Fruit fly (Drosophila melanogaster) whole organism, prepupa: ENCODE results near the gene CG5968.
A peak's percentile ranks its signal among the peaks of the same experiment; 100 is the strongest.

Experiments used
- Blimp-1 ChIP-seq: fragments of 200-800 bp; sonication (Bioruptor generic); optimal IDR thresholded peaks from 3 replicates; lab custom pipeline; 2017; ENCODE audit warnings: missing biosample characterization, missing genetic modification characterization, mild to moderate bottlenecking, moderate library complexity, missing genetic modification reagents
- CG10631 ChIP-seq: fragments of 200-800 bp; sonication (Bioruptor generic); optimal IDR thresholded peaks from 2 replicates; lab custom pipeline; 2016; ENCODE audit warnings: missing biosample characterization, missing genetic modification characterization
- CG11294 ChIP-seq: fragments of 200-800 bp; sonication (Bioruptor generic); IDR thresholded peaks from 2 replicates; pipeline ENCODE4 v1.3.6; 2022; ENCODE audit warnings: missing biosample characterization, missing genetic modification characterization
- CG15336 ChIP-seq: fragments of 200-800 bp; sonication (Bioruptor generic); IDR thresholded peaks from 2 replicates; pipeline ENCODE4 v1.3.6; 2022; ENCODE audit warnings: missing biosample characterization, missing genetic modification characterization
- CG16779 ChIP-seq: fragments of 200-800 bp; sonication (Bioruptor generic); optimal IDR thresholded peaks from 3 replicates; lab custom pipeline; 2017; ENCODE audit warnings: missing biosample characterization, mild to moderate bottlenecking, missing genetic modification characterization
- CG32006 ChIP-seq: fragments of 200-800 bp; sonication (Bioruptor generic); optimal IDR thresholded peaks from 3 replicates; lab custom pipeline; 2017; ENCODE audit warnings: missing biosample characterization, mild to moderate bottlenecking, missing genetic modification characterization
- CG34406 ChIP-seq: fragments of 200-800 bp; sonication (Bioruptor generic); optimal IDR thresholded peaks from 3 replicates; lab custom pipeline; 2016; ENCODE audit warnings: missing biosample characterization, missing genetic modification characterization
- CG3919 ChIP-seq: fragments of 200-800 bp; sonication (Bioruptor generic); optimal IDR thresholded peaks from 3 replicates; lab custom pipeline; 2016; ENCODE audit warnings: missing biosample characterization, missing genetic modification characterization
- CG4318 ChIP-seq: fragments of 200-800 bp; sonication (Bioruptor generic); optimal IDR thresholded peaks from 3 replicates; lab custom pipeline; 2017; ENCODE audit warnings: missing biosample characterization, mild to moderate bottlenecking, missing genetic modification characterization
- CG6163 ChIP-seq: fragments of 200-800 bp; sonication (Bioruptor generic); IDR thresholded peaks from 3 replicates; pipeline ENCODE4 v1.3.6; 2022; ENCODE audit warnings: missing biosample characterization, missing genetic modification characterization
- CG6792 ChIP-seq: fragments of 200-800 bp; sonication (Bioruptor generic); optimal IDR thresholded peaks from 3 replicates; lab custom pipeline; 2016; ENCODE audit warnings: missing biosample characterization, missing genetic modification characterization
- CG6808 ChIP-seq: fragments of 200-800 bp; sonication (Bioruptor generic); optimal IDR thresholded peaks from 3 replicates; lab custom pipeline; 2017; ENCODE audit warnings: missing biosample characterization, missing genetic modification characterization, mild to moderate bottlenecking, moderate library complexity, missing genetic modification reagents
- CG6854 ChIP-seq: fragments of 200-800 bp; sonication (Bioruptor generic); optimal IDR thresholded peaks from 2 replicates; lab custom pipeline; 2017; ENCODE audit warnings: missing biosample characterization, mild to moderate bottlenecking, missing genetic modification characterization
- CG7368 ChIP-seq: fragments of 200-800 bp; sonication (Bioruptor generic); optimal IDR thresholded peaks from 3 replicates; lab custom pipeline; 2016; ENCODE audit warnings: missing biosample characterization, missing genetic modification characterization
- CG8119 ChIP-seq: fragments of 200-800 bp; sonication (Bioruptor generic); IDR thresholded peaks from 3 replicates; pipeline ENCODE4 v1.3.6; 2022; ENCODE audit warnings: missing biosample characterization, missing genetic modification characterization
- CG8319 ChIP-seq: fragments of 200-800 bp; sonication (Bioruptor generic); optimal IDR thresholded peaks from 3 replicates; lab custom pipeline; 2016; ENCODE audit warnings: missing biosample characterization, missing genetic modification characterization
- CG8632 ChIP-seq: fragments of 200-800 bp; sonication (Bioruptor generic); optimal IDR thresholded peaks from 3 replicates; lab custom pipeline; 2016; ENCODE audit warnings: missing biosample characterization, missing genetic modification characterization
- CG9139 ChIP-seq: fragments of 200-800 bp; sonication (Bioruptor generic); optimal IDR thresholded peaks from 3 replicates; lab custom pipeline; 2017; ENCODE audit warnings: missing biosample characterization, mild to moderate bottlenecking, missing genetic modification characterization
- Eip75B ChIP-seq: fragments of 200-800 bp; sonication (Bioruptor generic); optimal IDR thresholded peaks from 3 replicates; lab custom pipeline; 2016; ENCODE audit warnings: missing biosample characterization, missing genetic modification characterization
- Eip78C ChIP-seq: fragments of 200-800 bp; sonication (Bioruptor generic); peaks from one replicate; lab custom pipeline; 2016; ENCODE audit warnings: missing biosample characterization, missing genetic modification characterization
- Eip93F ChIP-seq: fragments of 200-800 bp; sonication (Bioruptor generic); optimal IDR thresholded peaks from 2 replicates; lab custom pipeline; 2016; ENCODE audit warnings: missing biosample characterization, mild to moderate bottlenecking, missing genetic modification characterization
- Ets96B ChIP-seq: fragments of 200-800 bp; optimal IDR thresholded peaks from 2 replicates; lab custom pipeline; 2019; ENCODE audit warnings: missing biosample characterization, mild to moderate bottlenecking, missing genetic modification characterization, moderate library complexity
- Gug ChIP-seq: fragments of 200-800 bp; sonication (Bioruptor generic); IDR thresholded peaks from 2 replicates; pipeline ENCODE4 v1.3.6; 2022; ENCODE audit warnings: missing biosample characterization, missing genetic modification characterization
- Hr38 ChIP-seq: sonication (Bioruptor generic); optimal IDR thresholded peaks from 2 replicates; lab custom pipeline; 2016; ENCODE audit warnings: missing biosample characterization, missing genetic modification characterization
- Hr39 ChIP-seq: fragments of 200-800 bp; sonication (Bioruptor generic); optimal IDR thresholded peaks from 2 replicates; lab custom pipeline; 2016; ENCODE audit warnings: missing biosample characterization, missing genetic modification characterization
- Hr4 ChIP-seq: fragments of 200-800 bp; sonication (Bioruptor generic); optimal IDR thresholded peaks from 3 replicates; lab custom pipeline; 2016; ENCODE audit warnings: missing biosample characterization, missing genetic modification characterization
- Lpt ChIP-seq: fragments of 200-800 bp; sonication (Bioruptor generic); optimal IDR thresholded peaks from 3 replicates; lab custom pipeline; 2016; ENCODE audit warnings: missing biosample characterization, missing genetic modification characterization
- OdsH ChIP-seq: fragments of 200-800 bp; sonication (Bioruptor generic); optimal IDR thresholded peaks from 3 replicates; lab custom pipeline; 2016; ENCODE audit warnings: missing biosample characterization, missing genetic modification characterization
- Smox ChIP-seq: fragments of 200-800 bp; sonication (Bioruptor generic); optimal IDR thresholded peaks from 3 replicates; lab custom pipeline; 2016; ENCODE audit warnings: missing biosample characterization, missing genetic modification characterization
- Sox102F ChIP-seq: fragments of 200-800 bp; sonication (Bioruptor generic); optimal IDR thresholded peaks from 2 replicates; lab custom pipeline; 2016; ENCODE audit warnings: missing biosample characterization, mild to moderate bottlenecking, missing genetic modification characterization
- achi ChIP-seq: fragments of 200-800 bp; sonication (Bioruptor generic); optimal IDR thresholded peaks from 3 replicates; lab custom pipeline; 2016; ENCODE audit warnings: missing biosample characterization, missing genetic modification characterization
- acj6 ChIP-seq: fragments of 200-800 bp; sonication (Bioruptor generic); optimal IDR thresholded peaks from 3 replicates; lab custom pipeline; 2016; ENCODE audit warnings: missing biosample characterization, missing genetic modification characterization
- cyc ChIP-seq: fragments of 200-800 bp; sonication (Bioruptor generic); optimal IDR thresholded peaks from 3 replicates; lab custom pipeline; 2016; ENCODE audit warnings: missing biosample characterization, missing genetic modification characterization
- dac ChIP-seq: fragments of 200-800 bp; sonication (Bioruptor generic); optimal IDR thresholded peaks from 2 replicates; lab custom pipeline; 2017; ENCODE audit warnings: missing biosample characterization, mild to moderate bottlenecking, missing genetic modification characterization
- eg ChIP-seq: fragments of 200-800 bp; sonication (Bioruptor generic); IDR thresholded peaks from 3 replicates; pipeline ENCODE4 v1.3.6; 2022; ENCODE audit warnings: missing biosample characterization, missing genetic modification characterization
- fd59A ChIP-seq: fragments of 200-800 bp; sonication (Bioruptor generic); optimal IDR thresholded peaks from 2 replicates; lab custom pipeline; 2017; ENCODE audit warnings: missing biosample characterization, mild to moderate bottlenecking, missing genetic modification characterization, missing genetic modification reagents
- fd85E ChIP-seq: fragments of 200-800 bp; sonication (Bioruptor generic); optimal IDR thresholded peaks from 3 replicates; lab custom pipeline; 2016; ENCODE audit warnings: missing biosample characterization, missing genetic modification characterization
- fkh ChIP-seq: fragments of 200-800 bp; sonication (Bioruptor generic); optimal IDR thresholded peaks from 3 replicates; lab custom pipeline; 2017; ENCODE audit warnings: missing biosample characterization, mild to moderate bottlenecking, missing genetic modification characterization, moderate library complexity
- lz ChIP-seq: fragments of 200-800 bp; sonication (Bioruptor generic); optimal IDR thresholded peaks from 3 replicates; lab custom pipeline; 2016; ENCODE audit warnings: missing biosample characterization, missing genetic modification characterization
- net ChIP-seq: fragments of 200-800 bp; sonication (Bioruptor generic); optimal IDR thresholded peaks from 3 replicates; lab custom pipeline; 2016; ENCODE audit warnings: missing biosample characterization, missing genetic modification characterization
- pdm3 ChIP-seq: fragments of 200-800 bp; sonication (Bioruptor generic); optimal IDR thresholded peaks from 3 replicates; lab custom pipeline; 2016; ENCODE audit warnings: missing biosample characterization, missing genetic modification characterization
- spab ChIP-seq: fragments of 200-800 bp; sonication (Bioruptor generic); optimal IDR thresholded peaks from 2 replicates; lab custom pipeline; 2017; ENCODE audit warnings: missing biosample characterization, mild to moderate bottlenecking, missing genetic modification characterization, missing genetic modification reagents
- ss ChIP-seq, 2 experiments: fragments of 200-800 bp; sonication (Bioruptor generic); optimal IDR thresholded peaks; 2 replicates in 1 of 2; 3 replicates in 1 of 2; lab custom pipeline; 2017 to 2018; ENCODE audit warnings: mild to moderate bottlenecking in 2 of 2, missing biosample characterization in 2 of 2, missing genetic modification characterization in 2 of 2, moderate library complexity in 1 of 2
- svp ChIP-seq: fragments of 200-800 bp; sonication (Bioruptor generic); peaks from one replicate; lab custom pipeline; 2016; ENCODE audit warnings: missing biosample characterization, missing genetic modification characterization
- topi ChIP-seq: fragments of 200-800 bp; sonication (Bioruptor generic); optimal IDR thresholded peaks from 3 replicates; lab custom pipeline; 2016; ENCODE audit warnings: missing biosample characterization, missing genetic modification characterization
- vri ChIP-seq: fragments of 200-800 bp; sonication (Bioruptor generic); optimal IDR thresholded peaks from 3 replicates; lab custom pipeline; 2016; ENCODE audit warnings: missing biosample characterization, mild to moderate bottlenecking, missing genetic modification characterization

CG5968 gene

DNA sequence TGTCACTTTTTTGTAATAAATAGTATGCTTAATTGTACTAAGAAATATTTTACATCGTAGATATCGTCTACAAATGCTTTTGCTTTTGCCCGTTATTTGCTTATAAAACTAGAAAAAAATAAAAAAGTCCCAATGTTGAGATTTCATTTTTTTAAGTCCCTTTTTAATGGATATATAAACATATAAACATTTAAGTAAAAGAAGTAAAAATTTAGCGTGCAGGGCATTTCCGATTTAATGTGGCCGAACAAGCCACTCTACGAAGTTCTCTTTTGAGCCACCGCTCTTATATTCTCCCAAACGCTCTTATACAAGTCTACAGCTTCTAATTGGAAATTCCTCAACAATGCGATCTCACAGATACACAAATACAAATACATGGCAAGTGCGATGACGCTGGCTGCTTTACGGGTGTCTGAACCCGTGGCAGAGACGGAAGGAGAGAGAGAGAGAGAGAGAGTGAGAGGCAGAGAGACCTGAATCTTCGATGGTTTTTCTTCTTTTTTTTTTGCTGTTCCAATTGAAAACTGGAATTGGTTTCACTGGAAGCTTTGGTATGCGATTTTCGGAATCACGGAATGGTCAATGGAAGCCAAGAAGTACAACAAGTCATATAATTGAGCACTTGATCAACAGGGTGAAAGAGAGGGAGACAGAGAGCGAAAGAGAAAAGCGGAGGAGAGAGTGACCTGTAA lies 38.0 kb upstream of the CG5968 start (continued):
- peak; percentile 20 for TF ChIP-seq pdm3 (GFP tag; lab: Kevin White, UChicago)
- no peak for TF ChIP-seq cyc (GFP tag; lab: Kevin White, UChicago)
- TF ChIP-seq lz (GFP tag; lab: Kevin White, UChicago), result peak; percentile 34
- no peak for TF ChIP-seq Hr38 (GFP tag; lab: Kevin White, UChicago)
- peak; percentile 28 for TF ChIP-seq fkh (GFP tag; lab: Kevin White, UChicago)
- TF ChIP-seq CG8632, result peak; percentile 2
- peak; percentile 71 for TF ChIP-seq net
- peak; percentile 3 for TF ChIP-seq Eip93F (GFP tag; lab: Kevin White, UChicago)
- TF ChIP-seq fd85E (GFP tag; lab: Kevin White, UChicago), result peak; percentile 13

DNA sequence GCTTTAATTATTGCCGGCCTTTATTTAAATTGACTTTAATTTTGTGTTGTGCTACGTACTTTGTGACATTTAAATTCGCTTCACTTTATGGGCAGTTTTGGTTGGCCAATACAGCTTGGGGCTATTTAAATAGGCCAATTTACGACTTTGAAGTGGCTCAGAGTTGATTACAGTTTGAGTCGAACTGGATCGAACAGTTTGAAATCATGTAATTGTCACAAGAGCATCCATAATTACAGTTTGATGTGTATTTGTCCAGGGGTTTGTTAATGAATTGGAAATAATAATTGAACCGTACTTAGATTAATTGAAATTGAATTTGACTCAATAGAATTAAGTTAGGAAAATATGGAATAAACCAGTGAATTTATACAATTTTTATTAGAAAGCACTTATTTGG lies 33.0 kb upstream of the CG5968 start:
- TF ChIP-seq Ets96B (no peak), CG4318 (GFP tag; lab: Kevin White, UChicago) (no peak), fd59A (GFP tag; lab: Kevin White, UChicago) (no peak), dac (no peak), achi (GFP tag; lab: Kevin White, UChicago) (no peak), CG3919 (no peak), topi (GFP tag; lab: Kevin White, UChicago) (no peak), ss (GFP tag; optimal IDR thresholded peaks at IDR 0.05; lab: Kevin White, UChicago) (no peak), CG6854 (GFP tag; lab: Kevin White, UChicago) (no peak), Hr39 (GFP tag; lab: Kevin White, UChicago) (no peak), CG8319 (GFP tag; lab: Kevin White, UChicago) (no peak), fkh (GFP tag; lab: Kevin White, UChicago) (no peak)

DNA sequence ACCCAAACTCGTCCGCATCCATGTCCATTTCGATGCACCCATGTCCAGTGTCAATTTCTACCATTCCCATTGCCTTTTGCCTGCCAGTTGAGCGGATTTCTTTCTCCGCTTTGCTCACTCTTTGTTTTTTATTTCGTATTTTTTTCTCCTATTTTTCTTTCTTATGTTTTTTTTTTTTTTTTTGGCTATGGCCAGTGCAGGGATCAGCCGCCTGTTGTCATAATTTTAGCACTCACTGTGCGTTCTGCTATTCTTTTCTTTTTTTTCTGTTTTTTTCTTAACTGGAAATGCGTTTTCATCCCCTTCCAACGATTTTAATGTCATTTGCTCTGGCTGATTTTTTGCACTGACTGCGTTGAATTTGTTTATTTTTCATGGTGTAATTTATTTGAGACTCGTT lies 12.6 kb upstream of the CG5968 start:
- TF ChIP-seq acj6, result no peak
- no peak for TF ChIP-seq Sox102F (GFP tag; lab: Kevin White, UChicago)
- no peak for TF ChIP-seq cyc (GFP tag; lab: Kevin White, UChicago)
- TF ChIP-seq Smox, result no peak
- TF ChIP-seq CG6854 (GFP tag; lab: Kevin White, UChicago), result no peak
- no peak for TF ChIP-seq Eip75B
- no peak for TF ChIP-seq CG11294 (GFP tag; lab: Robert Waterston, UW)
- TF ChIP-seq CG15336 (GFP tag; lab: Robert Waterston, UW), result no peak
- TF ChIP-seq Hr38 (GFP tag; lab: Kevin White, UChicago), result no peak
- TF ChIP-seq Lpt (GFP tag; lab: Kevin White, UChicago), result no peak
- peak; percentile 26 for TF ChIP-seq CG9139 (GFP tag; lab: Kevin White, UChicago)
- TF ChIP-seq CG4318 (GFP tag; lab: Kevin White, UChicago), result no peak
- TF ChIP-seq net, result no peak
- no peak for TF ChIP-seq Eip78C (GFP tag; lab: Kevin White, UChicago)
- no peak for TF ChIP-seq fd85E (GFP tag; lab: Kevin White, UChicago)
- no peak for TF ChIP-seq CG7368 (GFP tag; lab: Kevin White, UChicago)
- no peak for TF ChIP-seq CG8319 (GFP tag; lab: Kevin White, UChicago)
- no peak for TF ChIP-seq CG32006
- TF ChIP-seq ss (GFP tag; optimal IDR thresholded peaks at IDR 0.05; lab: Kevin White, UChicago), result peak; percentile 53 to 65
- no peak for TF ChIP-seq CG6792
- no peak for TF ChIP-seq CG10631 (GFP tag; lab: Kevin White, UChicago)
- TF ChIP-seq vri (GFP tag; lab: Kevin White, UChicago), result no peak
- TF ChIP-seq achi (GFP tag; lab: Kevin White, UChicago), result peak; percentile 14
- TF ChIP-seq CG8119 (GFP tag; lab: Robert Waterston, UW), result peak; percentile 51; the same call in 2 of the 3 replicates
- TF ChIP-seq svp, result no peak
- no peak for TF ChIP-seq eg (GFP tag; lab: Robert Waterston, UW)
- TF ChIP-seq spab (GFP tag; lab: Kevin White, UChicago), result peak; percentile 45
- no peak for TF ChIP-seq OdsH (GFP tag; lab: Kevin White, UChicago)
- no peak for TF ChIP-seq Blimp-1 (GFP tag; lab: Kevin White, UChicago)
- peak; percentile 56; the same call in 2 of the 3 replicates for TF ChIP-seq CG6163 (GFP tag; lab: Robert Waterston, UW)
- no peak for TF ChIP-seq Hr4 (GFP tag; lab: Kevin White, UChicago)
- peak; percentile 65 for TF ChIP-seq CG6808 (GFP tag; lab: Kevin White, UChicago)
- no peak for TF ChIP-seq Hr39 (GFP tag; lab: Kevin White, UChicago)
- no peak for TF ChIP-seq CG16779
- TF ChIP-seq CG3919, result no peak
- no peak for TF ChIP-seq lz (GFP tag; lab: Kevin White, UChicago)
- TF ChIP-seq CG34406 (GFP tag; lab: Kevin White, UChicago), result no peak
- no peak for TF ChIP-seq Gug (GFP tag; lab: Robert Waterston, UW)
- no peak for TF ChIP-seq topi (GFP tag; lab: Kevin White, UChicago)
